Fruit fly (Drosophila melanogaster): ENCODE results near the gene CG42512.

dm6 chrX:16701941-16702340 lies 50.8 kb downstream of the CG42512 start, which contains the start of gene sphe:
- no peak for TF ChIP-seq bab1 (GFP tag; optimal IDR thresholded peaks at IDR 0.05)
- peak; percentile 69 for TF ChIP-seq kay (GFP tag; ENCODE audit: borderline replicate concordance)
- no peak for TF ChIP-seq CG12768 (GFP tag; optimal IDR thresholded peaks at IDR 0.05)
- TF ChIP-seq CG33017 (tag; optimal IDR thresholded peaks at IDR 0.05), result no peak
- no peak for TF ChIP-seq CG14711 (tag; optimal IDR thresholded peaks at IDR 0.05)
- TF ChIP-seq CG5204 (GFP tag; optimal IDR thresholded peaks at IDR 0.05), result no peak
- TF ChIP-seq tj (GFP tag; optimal IDR thresholded peaks at IDR 0.05), result no peak
- no peak for TF ChIP-seq CG7045 (GFP tag; optimal IDR thresholded peaks at IDR 0.05)
- TF ChIP-seq CG11617 (GFP tag; optimal IDR thresholded peaks at IDR 0.05), result no peak
- peak; percentile 41 for TF ChIP-seq cic (GFP tag; optimal IDR thresholded peaks at IDR 0.05)
- no peak for TF ChIP-seq ovo (GFP tag; optimal IDR thresholded peaks at IDR 0.05)
- TF ChIP-seq pad (GFP tag; optimal IDR thresholded peaks at IDR 0.05), result no peak
- no peak for TF ChIP-seq CG1620 (GFP tag; optimal IDR thresholded peaks at IDR 0.05)

Measured in whole organism, adult.